Worm (Caenorhabditis elegans) whole organism, late embryonic: ENCODE results near the gene col-42.

Source experiments
- ama-1 ChIP-seq: fragments of 150-350 bp; optimal IDR thresholded peaks from 2 replicates; lab custom pipeline; 2014
- elt-4 ChIP-seq: sonication (generic microtip); optimal IDR thresholded peaks from 2 replicates; lab custom pipeline; 2016; ENCODE audit warnings: missing genetic modification characterization, missing compliant biosample characterization
- hlh-6 ChIP-seq: sonication (generic microtip); optimal IDR thresholded peaks from 2 replicates; lab custom pipeline; 2016; ENCODE audit warnings: missing genotype, missing genetic modification characterization, missing compliant biosample characterization
- hlh-8 ChIP-seq: sonication (generic microtip); optimal IDR thresholded peaks from 2 replicates; lab custom pipeline; 2016; ENCODE audit warnings: missing genotype, missing genetic modification characterization, missing compliant biosample characterization
- pqm-1 ChIP-seq: sonication (generic microtip); optimal IDR thresholded peaks from 2 replicates; lab custom pipeline; 2016; ENCODE audit warnings: missing genetic modification characterization, missing compliant biosample characterization

ce11 chrV:18636248-18636647 lies 2.0 kb upstream of the col-42 start, which contains the start of gene egas-3:
- no peak for TF ChIP-seq elt-4 (tag; lab: Kevin White, UChicago)
- TF ChIP-seq ama-1 (lab: Kevin White, UChicago): no peak
- no peak for TF ChIP-seq pqm-1 (tag; lab: Kevin White, UChicago)
- TF ChIP-seq hlh-6 (tag; lab: Kevin White, UChicago): no peak
- no peak for TF ChIP-seq hlh-8 (tag; lab: Kevin White, UChicago)
